Worm (Caenorhabditis elegans) whole organism, dauer: ENCODE results near the gene idpc-2.

Experiments used
- unc-62 ChIP-seq: sonication (generic microtip); optimal IDR thresholded peaks from 2 replicates; lab custom pipeline; 2017; ENCODE audit warnings: missing biosample characterization, missing genetic modification reagents, missing genetic modification characterization

Gene idpc-2

DNA sequence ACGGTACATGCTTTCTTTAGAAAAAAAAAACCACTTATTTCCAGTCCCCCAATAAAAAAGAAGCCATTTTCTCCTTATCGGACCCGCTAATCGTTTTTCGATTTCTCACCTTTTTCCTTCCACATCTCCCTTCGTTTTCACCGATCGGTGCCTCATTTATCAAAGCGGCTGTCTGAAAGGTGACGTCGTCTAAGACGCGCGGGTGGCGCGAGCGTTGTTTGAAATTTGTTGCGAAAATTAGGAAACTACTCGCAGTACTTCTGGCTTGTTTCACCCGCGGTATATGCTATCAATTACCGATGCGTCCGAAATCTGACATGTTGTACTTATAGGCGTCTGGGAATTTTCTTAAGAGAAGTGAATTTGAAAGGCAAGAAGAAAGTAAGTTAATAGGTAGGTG is 31.1 kb upstream of the idpc-2 start:
- TF ChIP-seq unc-62, result no peak

ce11 chrV:8651007-8651711 is 30.0 kb upstream of the idpc-2 start:
- no peak for TF ChIP-seq unc-62

ce11 chrV:8650365-8650764 is 29.3 kb upstream of the idpc-2 start:
- no peak for TF ChIP-seq unc-62

ce11 chrV:8648251-8648650 is 27.1 kb upstream of the idpc-2 start:
- TF ChIP-seq unc-62, result no peak

DNA sequence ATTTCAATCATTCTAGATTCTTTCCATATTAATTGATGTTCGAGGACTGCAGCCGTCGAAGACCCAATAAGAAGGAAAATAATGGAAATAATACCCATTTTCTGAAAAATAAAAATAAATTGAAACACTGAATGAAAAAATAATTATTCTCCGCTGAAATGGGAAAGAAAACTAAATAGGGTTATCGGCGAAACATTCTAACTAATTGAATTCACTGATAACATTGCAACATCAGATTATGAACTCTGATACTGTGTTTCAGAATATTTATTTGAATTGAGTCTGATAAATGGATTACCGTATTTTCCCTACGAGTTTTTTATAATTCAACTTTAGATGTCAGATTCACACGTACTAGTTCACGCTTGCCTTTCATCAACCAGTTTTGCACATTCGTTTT is 22.0 kb upstream of the idpc-2 start, which contains the start of gene asp-13:
Gene asp-13, minus strand, starts transcription at position 101 of the 400 bp plus-strand sequence.
- no peak for TF ChIP-seq unc-62

DNA sequence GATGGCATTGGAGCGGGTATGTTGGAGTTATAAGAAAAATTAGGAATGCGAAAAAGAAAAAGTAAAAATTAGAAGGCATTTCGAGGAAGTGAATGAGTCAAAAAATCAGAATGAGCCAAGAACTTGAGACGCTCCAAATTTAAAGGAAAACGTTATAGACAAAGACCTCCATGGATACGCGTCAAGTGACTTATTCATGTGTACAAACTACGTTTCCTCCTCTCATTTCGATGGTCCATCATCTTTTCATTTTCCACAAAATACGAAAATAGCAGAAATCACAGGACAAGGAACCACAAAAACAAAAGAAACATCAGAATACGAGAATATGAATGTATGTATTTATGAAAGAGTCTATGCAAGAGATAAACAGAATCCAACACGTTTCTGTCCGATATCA is 20.2 kb upstream of the idpc-2 start, which contains the start of gene F28A12.3:
Gene F28A12.3, minus strand, starts transcription at position 101 of the 400 bp plus-strand sequence.
- no peak for TF ChIP-seq unc-62

ce11 chrV:8637666-8638271 is 16.7 kb upstream of the idpc-2 start, which contains the start of the genes F28A12.10 and acd-4:
F28A12.10 (minus strand) TSS chrV:8637766.
acd-4 (plus strand) TSS chrV:8638221.
- TF ChIP-seq unc-62, result no peak

- no peak for TF ChIP-seq unc-62
Observed at ce11 chrV:8636907-8637306, 15.8 kb upstream of the idpc-2 start, which contains the start of gene grl-12. grl-12 (minus strand) TSS chrV:8637007.

- no peak for TF ChIP-seq unc-62
Observed at ce11 chrV:8635575-8635974, 14.5 kb upstream of the idpc-2 start, which contains the start of gene oac-29. oac-29 (minus strand) TSS chrV:8635675.

- TF ChIP-seq unc-62, result no peak
Observed at ce11 chrV:8632788-8633187, 11.7 kb upstream of the idpc-2 start.

- TF ChIP-seq unc-62, result no peak
Observed at ce11 chrV:8631277-8631765, 10.2 kb upstream of the idpc-2 start, which contains the start of gene atg-18. atg-18 (minus strand) TSS chrV:8631327.

DNA sequence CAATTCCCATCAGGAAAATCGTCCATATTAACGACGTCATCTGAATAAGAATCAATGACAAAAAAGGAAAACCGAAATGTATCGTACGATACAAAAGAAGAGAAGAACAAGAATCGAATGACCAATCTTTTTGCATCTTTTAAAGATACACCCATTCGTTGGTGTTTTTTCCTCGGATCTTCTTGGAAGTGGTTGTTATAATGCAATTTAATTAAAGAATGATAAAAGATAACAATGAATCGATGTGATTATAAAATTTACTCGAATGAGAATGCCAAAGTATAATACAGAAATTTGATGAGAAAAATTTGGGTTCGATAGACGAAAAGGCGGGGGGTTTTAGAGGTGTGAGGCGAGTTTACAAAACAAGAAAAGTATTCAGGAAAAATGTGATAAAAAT is 7.9 kb upstream of the idpc-2 start, which contains the start of gene F41E6.12:
Gene F41E6.12, minus strand, starts transcription at position 101 of the 400 bp plus-strand sequence.
- TF ChIP-seq unc-62, result no peak

- no peak for TF ChIP-seq unc-62
Observed at ce11 chrV:8627580-8627979, 6.5 kb upstream of the idpc-2 start.

DNA sequence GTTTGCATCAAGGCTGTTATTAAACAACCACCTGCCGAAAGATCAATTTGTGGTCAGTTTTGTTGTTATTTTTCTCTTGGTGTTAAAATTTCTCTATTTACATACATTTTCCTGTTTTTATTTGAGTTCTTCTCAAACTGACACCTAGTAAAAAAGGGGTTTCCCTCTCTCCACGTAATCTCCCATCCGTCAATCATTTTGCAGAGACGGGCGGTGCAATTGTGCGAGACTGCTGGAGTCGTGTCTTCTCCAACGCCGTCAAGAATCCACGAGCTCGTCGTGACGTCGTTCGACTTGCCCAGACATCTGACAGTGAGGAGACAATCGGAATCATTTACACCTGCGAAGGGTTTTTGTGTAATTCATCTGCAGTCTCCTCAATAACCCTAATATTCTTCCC is 5.3 kb upstream of the idpc-2 start:
- TF ChIP-seq unc-62, result no peak

ce11 chrV:8623754-8624153 is 2.6 kb upstream of the idpc-2 start, which contains the start of gene F41E6.17:
F41E6.17 (plus strand) TSS chrV:8624101.
- TF ChIP-seq unc-62, result no peak

ce11 chrV:8622314-8622713 is 1.2 kb upstream of the idpc-2 start, which contains the start of gene F41E6.1:
F41E6.1 (plus strand) TSS chrV:8622614.
- no peak for TF ChIP-seq unc-62

- TF ChIP-seq unc-62, result no peak
Observed at ce11 chrV:8618738-8619137, 2.4 kb downstream of the idpc-2 start, which contains the start of gene grd-5. grd-5 (plus strand) TSS chrV:8619032.
